Fruit fly (Drosophila melanogaster) whole organism, prepupa: ENCODE results near the gene smp-30.
A peak's percentile ranks its signal among the peaks of the same experiment; 100 is the strongest.

Experiments
- CG10631 ChIP-seq: fragments of 200-800 bp; sonication (Bioruptor generic); optimal IDR thresholded peaks from 2 replicates; lab custom pipeline; 2016; ENCODE audit warnings: missing biosample characterization, missing genetic modification characterization
- CG10669 ChIP-seq: fragments of 200-800 bp; sonication (Bioruptor generic); optimal IDR thresholded peaks from 3 replicates; lab custom pipeline; 2018; ENCODE audit warnings: missing biosample characterization, mild to moderate bottlenecking, missing genetic modification characterization, moderate library complexity
- CG11762 ChIP-seq: fragments of 200-800 bp; sonication (Bioruptor generic); optimal IDR thresholded peaks from 3 replicates; lab custom pipeline; 2016; ENCODE audit warnings: missing biosample characterization, missing genetic modification characterization; ENCODE audit not compliant: insufficient read depth
- CG11902 ChIP-seq: fragments of 200-800 bp; sonication (Bioruptor generic); optimal IDR thresholded peaks from 3 replicates; lab custom pipeline; 2016; ENCODE audit warnings: missing biosample characterization, missing genetic modification characterization
- CG15336 ChIP-seq: fragments of 200-800 bp; sonication (Bioruptor generic); IDR thresholded peaks from 2 replicates; pipeline ENCODE4 v1.3.6; 2022; ENCODE audit warnings: missing biosample characterization, missing genetic modification characterization
- CG1621 ChIP-seq: fragments of 200-800 bp; sonication (Bioruptor generic); optimal IDR thresholded peaks from 3 replicates; lab custom pipeline; 2018; ENCODE audit warnings: missing biosample characterization, mild to moderate bottlenecking, missing genetic modification characterization
- CG3032 ChIP-seq: fragments of 200-800 bp; optimal IDR thresholded peaks from 2 replicates; lab custom pipeline; 2019; ENCODE audit warnings: missing biosample characterization, mild to moderate bottlenecking, missing genetic modification characterization, moderate library complexity
- CG31627 ChIP-seq: fragments of 200-800 bp; sonication (Bioruptor generic); optimal IDR thresholded peaks from 3 replicates; lab custom pipeline; 2016; ENCODE audit warnings: missing biosample characterization, missing genetic modification characterization
- CG32006 ChIP-seq: fragments of 200-800 bp; sonication (Bioruptor generic); optimal IDR thresholded peaks from 3 replicates; lab custom pipeline; 2017; ENCODE audit warnings: missing biosample characterization, mild to moderate bottlenecking, missing genetic modification characterization
- CG3919 ChIP-seq: fragments of 200-800 bp; sonication (Bioruptor generic); optimal IDR thresholded peaks from 3 replicates; lab custom pipeline; 2016; ENCODE audit warnings: missing biosample characterization, missing genetic modification characterization
- CG4318 ChIP-seq: fragments of 200-800 bp; sonication (Bioruptor generic); optimal IDR thresholded peaks from 3 replicates; lab custom pipeline; 2017; ENCODE audit warnings: missing biosample characterization, mild to moderate bottlenecking, missing genetic modification characterization
- CG6163 ChIP-seq: fragments of 200-800 bp; sonication (Bioruptor generic); IDR thresholded peaks from 3 replicates; pipeline ENCODE4 v1.3.6; 2022; ENCODE audit warnings: missing biosample characterization, missing genetic modification characterization
- CG6276 ChIP-seq: fragments of 200-800 bp; sonication (Bioruptor generic); optimal IDR thresholded peaks from 2 replicates; lab custom pipeline; 2017; ENCODE audit warnings: missing biosample characterization, mild to moderate bottlenecking, missing genetic modification characterization
- CG6792 ChIP-seq: fragments of 200-800 bp; sonication (Bioruptor generic); optimal IDR thresholded peaks from 3 replicates; lab custom pipeline; 2016; ENCODE audit warnings: missing biosample characterization, missing genetic modification characterization
- CG6808 ChIP-seq: fragments of 200-800 bp; sonication (Bioruptor generic); optimal IDR thresholded peaks from 3 replicates; lab custom pipeline; 2017; ENCODE audit warnings: missing biosample characterization, missing genetic modification characterization, mild to moderate bottlenecking, moderate library complexity, missing genetic modification reagents
- CG6854 ChIP-seq: fragments of 200-800 bp; sonication (Bioruptor generic); optimal IDR thresholded peaks from 2 replicates; lab custom pipeline; 2017; ENCODE audit warnings: missing biosample characterization, mild to moderate bottlenecking, missing genetic modification characterization
- CG7368 ChIP-seq: fragments of 200-800 bp; sonication (Bioruptor generic); optimal IDR thresholded peaks from 3 replicates; lab custom pipeline; 2016; ENCODE audit warnings: missing biosample characterization, missing genetic modification characterization
- CG8119 ChIP-seq: fragments of 200-800 bp; sonication (Bioruptor generic); IDR thresholded peaks from 3 replicates; pipeline ENCODE4 v1.3.6; 2022; ENCODE audit warnings: missing biosample characterization, missing genetic modification characterization
- CG8319 ChIP-seq: fragments of 200-800 bp; sonication (Bioruptor generic); optimal IDR thresholded peaks from 3 replicates; lab custom pipeline; 2016; ENCODE audit warnings: missing biosample characterization, missing genetic modification characterization
- CG8632 ChIP-seq: fragments of 200-800 bp; sonication (Bioruptor generic); optimal IDR thresholded peaks from 3 replicates; lab custom pipeline; 2016; ENCODE audit warnings: missing biosample characterization, missing genetic modification characterization
- CG9139 ChIP-seq: fragments of 200-800 bp; sonication (Bioruptor generic); optimal IDR thresholded peaks from 3 replicates; lab custom pipeline; 2017; ENCODE audit warnings: missing biosample characterization, mild to moderate bottlenecking, missing genetic modification characterization
- Eip75B ChIP-seq: fragments of 200-800 bp; sonication (Bioruptor generic); optimal IDR thresholded peaks from 3 replicates; lab custom pipeline; 2016; ENCODE audit warnings: missing biosample characterization, missing genetic modification characterization
- Eip93F ChIP-seq: fragments of 200-800 bp; sonication (Bioruptor generic); optimal IDR thresholded peaks from 2 replicates; lab custom pipeline; 2016; ENCODE audit warnings: missing biosample characterization, mild to moderate bottlenecking, missing genetic modification characterization
- Ets21C ChIP-seq: fragments of 200-800 bp; sonication (Bioruptor generic); optimal IDR thresholded peaks from 3 replicates; lab custom pipeline; 2016; ENCODE audit warnings: missing biosample characterization, missing genetic modification characterization
- Hr38 ChIP-seq: sonication (Bioruptor generic); optimal IDR thresholded peaks from 2 replicates; lab custom pipeline; 2016; ENCODE audit warnings: missing biosample characterization, missing genetic modification characterization
- Hr39 ChIP-seq: fragments of 200-800 bp; sonication (Bioruptor generic); optimal IDR thresholded peaks from 2 replicates; lab custom pipeline; 2016; ENCODE audit warnings: missing biosample characterization, missing genetic modification characterization
- Hr4 ChIP-seq: fragments of 200-800 bp; sonication (Bioruptor generic); optimal IDR thresholded peaks from 3 replicates; lab custom pipeline; 2016; ENCODE audit warnings: missing biosample characterization, missing genetic modification characterization
- Lpt ChIP-seq: fragments of 200-800 bp; sonication (Bioruptor generic); optimal IDR thresholded peaks from 3 replicates; lab custom pipeline; 2016; ENCODE audit warnings: missing biosample characterization, missing genetic modification characterization
- Met ChIP-seq: fragments of 200-800 bp; sonication (Bioruptor generic); optimal IDR thresholded peaks from 3 replicates; lab custom pipeline; 2016; ENCODE audit warnings: missing biosample characterization, missing genetic modification characterization
- OdsH ChIP-seq: fragments of 200-800 bp; sonication (Bioruptor generic); optimal IDR thresholded peaks from 3 replicates; lab custom pipeline; 2016; ENCODE audit warnings: missing biosample characterization, missing genetic modification characterization
- Smox ChIP-seq: fragments of 200-800 bp; sonication (Bioruptor generic); optimal IDR thresholded peaks from 3 replicates; lab custom pipeline; 2016; ENCODE audit warnings: missing biosample characterization, missing genetic modification characterization
- Sox102F ChIP-seq: fragments of 200-800 bp; sonication (Bioruptor generic); optimal IDR thresholded peaks from 2 replicates; lab custom pipeline; 2016; ENCODE audit warnings: missing biosample characterization, mild to moderate bottlenecking, missing genetic modification characterization
- Sox15 ChIP-seq: fragments of 200-800 bp; sonication (Bioruptor generic); optimal IDR thresholded peaks from 3 replicates; lab custom pipeline; 2016; ENCODE audit warnings: missing biosample characterization, missing genetic modification characterization
- acj6 ChIP-seq: fragments of 200-800 bp; sonication (Bioruptor generic); optimal IDR thresholded peaks from 3 replicates; lab custom pipeline; 2016; ENCODE audit warnings: missing biosample characterization, missing genetic modification characterization
- cyc ChIP-seq: fragments of 200-800 bp; sonication (Bioruptor generic); optimal IDR thresholded peaks from 3 replicates; lab custom pipeline; 2016; ENCODE audit warnings: missing biosample characterization, missing genetic modification characterization
- dsx ChIP-seq: fragments of 200-800 bp; optimal IDR thresholded peaks from 3 replicates; lab custom pipeline; 2019; ENCODE audit warnings: missing biosample characterization, mild to moderate bottlenecking, missing genetic modification characterization, moderate library complexity; ENCODE audit not compliant: poor library complexity, severe bottlenecking
- fd85E ChIP-seq: fragments of 200-800 bp; sonication (Bioruptor generic); optimal IDR thresholded peaks from 3 replicates; lab custom pipeline; 2016; ENCODE audit warnings: missing biosample characterization, missing genetic modification characterization
- fkh ChIP-seq: fragments of 200-800 bp; sonication (Bioruptor generic); optimal IDR thresholded peaks from 3 replicates; lab custom pipeline; 2017; ENCODE audit warnings: missing biosample characterization, mild to moderate bottlenecking, missing genetic modification characterization, moderate library complexity
- net ChIP-seq: fragments of 200-800 bp; sonication (Bioruptor generic); optimal IDR thresholded peaks from 3 replicates; lab custom pipeline; 2016; ENCODE audit warnings: missing biosample characterization, missing genetic modification characterization
- pdm3 ChIP-seq: fragments of 200-800 bp; sonication (Bioruptor generic); optimal IDR thresholded peaks from 3 replicates; lab custom pipeline; 2016; ENCODE audit warnings: missing biosample characterization, missing genetic modification characterization
- salr ChIP-seq, 2 experiments: fragments of 200-800 bp; sonication (Bioruptor generic); optimal IDR thresholded peaks; 3 replicates each; lab custom pipeline; 2016 to 2018; ENCODE audit warnings: missing biosample characterization in 2 of 2, missing genetic modification characterization in 2 of 2, mild to moderate bottlenecking in 1 of 2
- spab ChIP-seq: fragments of 200-800 bp; sonication (Bioruptor generic); optimal IDR thresholded peaks from 2 replicates; lab custom pipeline; 2017; ENCODE audit warnings: missing biosample characterization, mild to moderate bottlenecking, missing genetic modification characterization, missing genetic modification reagents
- ss ChIP-seq, 2 experiments: fragments of 200-800 bp; sonication (Bioruptor generic); optimal IDR thresholded peaks; 2 replicates in 1 of 2; 3 replicates in 1 of 2; lab custom pipeline; 2017 to 2018; ENCODE audit warnings: mild to moderate bottlenecking in 2 of 2, missing biosample characterization in 2 of 2, missing genetic modification characterization in 2 of 2, moderate library complexity in 1 of 2
- svp ChIP-seq: fragments of 200-800 bp; sonication (Bioruptor generic); peaks from one replicate; lab custom pipeline; 2016; ENCODE audit warnings: missing biosample characterization, missing genetic modification characterization
- topi ChIP-seq: fragments of 200-800 bp; sonication (Bioruptor generic); optimal IDR thresholded peaks from 3 replicates; lab custom pipeline; 2016; ENCODE audit warnings: missing biosample characterization, missing genetic modification characterization
- vri ChIP-seq: fragments of 200-800 bp; sonication (Bioruptor generic); optimal IDR thresholded peaks from 3 replicates; lab custom pipeline; 2016; ENCODE audit warnings: missing biosample characterization, mild to moderate bottlenecking, missing genetic modification characterization

smp-30 gene

dm6 chr3R:14741192-14741915, 9.7 kb downstream of the smp-30 start, which contains the start of the genes eff and jvl (continued):
- TF ChIP-seq Hr38 (GFP tag; lab: Kevin White, UChicago) (no peak), CG6808 (GFP tag; lab: Kevin White, UChicago) (no peak), CG9139 (GFP tag; lab: Kevin White, UChicago) (no peak), OdsH (GFP tag; lab: Kevin White, UChicago) (peak; percentile 4), Hr39 (GFP tag; lab: Kevin White, UChicago) (peak; percentile 33), CG10631 (GFP tag; lab: Kevin White, UChicago) (peak; percentile 22), Lpt (GFP tag; lab: Kevin White, UChicago) (no peak), Sox15 (GFP tag; lab: Kevin White, UChicago) (no peak), Eip93F (peak; percentile 18), salr (GFP tag; optimal IDR thresholded peaks at IDR 0.05; lab: Kevin White, UChicago) (no peak), CG1621 (tag; lab: Kevin White, UChicago) (no peak), vri (GFP tag; lab: Kevin White, UChicago) (peak; percentile 34), net (no peak), topi (GFP tag; lab: Kevin White, UChicago) (peak; percentile 21), CG6854 (GFP tag; lab: Kevin White, UChicago) (peak; percentile 38), Smox (GFP tag; lab: Kevin White, UChicago) (peak; percentile 62), CG6163 (GFP tag; lab: Robert Waterston, UW) (no peak), svp (GFP tag; lab: Kevin White, UChicago) (peak; percentile 87)

- peak; percentile 17 for TF ChIP-seq CG8319
- peak; percentile 63 for TF ChIP-seq cyc
- peak in 1 of 2 experiments; percentile 43 for TF ChIP-seq salr (GFP tag; optimal IDR thresholded peaks at IDR 0.05; lab: Kevin White, UChicago)
- no peak for TF ChIP-seq CG4318 (GFP tag; lab: Kevin White, UChicago)
- 0 out of 3 replicates have a peak, but pooled peaks have one; percentile 35 for TF ChIP-seq CG8119 (GFP tag; lab: Robert Waterston, UW)
- TF ChIP-seq spab (GFP tag; lab: Kevin White, UChicago): peak; percentile 14
- no peak for TF ChIP-seq Ets21C (GFP tag; lab: Kevin White, UChicago)
- peak; percentile 51 for TF ChIP-seq topi (GFP tag; lab: Kevin White, UChicago)
- TF ChIP-seq CG10669 (GFP tag; lab: Kevin White, UChicago): no peak
- peak; percentile 34 for TF ChIP-seq CG3032 (tag; lab: Kevin White, UChicago)
- peak; percentile 61 for TF ChIP-seq dsx (GFP tag; lab: Kevin White, UChicago)
- TF ChIP-seq CG7368 (GFP tag; lab: Kevin White, UChicago): peak; percentile 51
- peak; percentile 53 for TF ChIP-seq pdm3 (GFP tag; lab: Kevin White, UChicago)
- TF ChIP-seq CG6792 (GFP tag; lab: Kevin White, UChicago): peak; percentile 18
- peak; percentile 50 for TF ChIP-seq Met (GFP tag; lab: Kevin White, UChicago)
- TF ChIP-seq CG6276 (GFP tag; lab: Kevin White, UChicago): no peak
- peak; percentile 33; the same call in 1 of the 2 replicates for TF ChIP-seq CG15336 (GFP tag; lab: Robert Waterston, UW)
- TF ChIP-seq svp (GFP tag; lab: Kevin White, UChicago): peak; percentile 88
- TF ChIP-seq Sox102F (GFP tag; lab: Kevin White, UChicago): peak; percentile 20
- TF ChIP-seq CG6808 (GFP tag; lab: Kevin White, UChicago): peak; percentile 38
- no peak for TF ChIP-seq fkh (GFP tag; lab: Kevin White, UChicago)
- peak; percentile 19 for TF ChIP-seq fd85E (GFP tag; lab: Kevin White, UChicago)
- TF ChIP-seq vri (GFP tag; lab: Kevin White, UChicago): peak; percentile 68
- TF ChIP-seq CG10631 (GFP tag; lab: Kevin White, UChicago): peak; percentile 56
- peak; percentile 55 to 63 for TF ChIP-seq ss (GFP tag; optimal IDR thresholded peaks at IDR 0.05; lab: Kevin White, UChicago)
- peak; percentile 11 for TF ChIP-seq Lpt (GFP tag; lab: Kevin White, UChicago)
- TF ChIP-seq CG32006 (GFP tag; lab: Kevin White, UChicago): peak; percentile 37
- TF ChIP-seq acj6: peak; percentile 32
- TF ChIP-seq CG11902 (GFP tag; lab: Kevin White, UChicago): no peak
- no peak for TF ChIP-seq CG8632 (GFP tag; lab: Kevin White, UChicago)
- peak; percentile 58 for TF ChIP-seq CG3919 (GFP tag; lab: Kevin White, UChicago)
- TF ChIP-seq Hr4 (GFP tag; lab: Kevin White, UChicago): peak; percentile 45
- peak; percentile 57 for TF ChIP-seq Eip75B (GFP tag; lab: Kevin White, UChicago)
- TF ChIP-seq CG31627 (GFP tag; lab: Kevin White, UChicago): peak; percentile 70
- TF ChIP-seq Eip93F: peak; percentile 12
- peak; percentile 77 for TF ChIP-seq CG1621 (tag; lab: Kevin White, UChicago)
- TF ChIP-seq CG11762 (GFP tag; lab: Kevin White, UChicago): no peak
Observed at dm6 chr3R:14740658-14741191, 10.3 kb downstream of the smp-30 start.
